Worm (Caenorhabditis elegans): ENCODE measurements around the gene F58F12.3.

F58F12.3 gene

ce11 chrII:6347341-6348118 lies 43.6 kb downstream of the F58F12.3 start, which contains the start of gene lgg-1 (continued):
- no peak for TF ChIP-seq nhr-25 (tag; optimal IDR thresholded peaks at IDR 0.05; ENCODE audit: borderline replicate concordance, insufficient read depth)
- TF ChIP-seq mdt-29 (GFP tag; IDR thresholded peaks at IDR 0.05): 0 out of 2 replicates have a peak, but pooled peaks have one; percentile 7
- no peak for TF ChIP-seq set-16 (GFP tag; IDR thresholded peaks at IDR 0.05)
- TF ChIP-seq lir-3 (tag; optimal IDR thresholded peaks at IDR 0.05): no peak
- TF ChIP-seq fkh-10 (GFP tag; optimal IDR thresholded peaks at IDR 0.05): peak; percentile 43
- TF ChIP-seq pqm-1 (tag; optimal IDR thresholded peaks at IDR 0.05): no peak
- TF ChIP-seq nhr-41 (GFP tag; IDR thresholded peaks at IDR 0.05): no peak
- TF ChIP-seq rbr-2 (tag; optimal IDR thresholded peaks at IDR 0.05): peak; percentile 34
- 0 out of 4 replicates have a peak, but pooled peaks of 1 of the 2 experiments have one; percentile 3 for TF ChIP-seq madf-5 (GFP tag; IDR thresholded peaks at IDR 0.05)
- peak; percentile 41 for TF ChIP-seq mes-2 (tag; optimal IDR thresholded peaks at IDR 0.05; ENCODE audit: poor library complexity, severe bottlenecking)
- peak; percentile 39 for TF ChIP-seq spr-1 (tag; optimal IDR thresholded peaks at IDR 0.05)
- TF ChIP-seq daf-19 (GFP tag; conservative IDR thresholded peaks at IDR 0.05): peak; percentile 65; the same call in 1 of the 2 replicates
- TF ChIP-seq Y5F2A.4 (GFP tag; optimal IDR thresholded peaks at IDR 0.05): no peak
- no peak for TF ChIP-seq attf-4 (tag; optimal IDR thresholded peaks at IDR 0.05)
- peak; percentile 48 for TF ChIP-seq nhr-6 (tag; optimal IDR thresholded peaks at IDR 0.05)
- peak; percentile 1 for TF ChIP-seq mxl-3 (GFP tag; optimal IDR thresholded peaks at IDR 0.05)
- no peak for TF ChIP-seq cey-2 (tag; optimal IDR thresholded peaks at IDR 0.05; ENCODE audit: borderline replicate concordance, insufficient read depth)
- TF ChIP-seq aha-1 (tag): peak; percentile 96
- no peak for TF ChIP-seq nhr-76 (tag; optimal IDR thresholded peaks at IDR 0.05)
- TF ChIP-seq daf-8 (GFP tag; IDR thresholded peaks at IDR 0.05): no peak
- TF ChIP-seq spr-3 (GFP tag; optimal IDR thresholded peaks at IDR 0.05): peak; percentile 17
- TF ChIP-seq ztf-7 (tag; optimal IDR thresholded peaks at IDR 0.05): no peak
- peak; percentile 55 for TF ChIP-seq nhr-11 (tag; optimal IDR thresholded peaks at IDR 0.05)
- peak; percentile 60; the same call in 1 of the 2 replicates for TF ChIP-seq ceh-20 (GFP tag; IDR thresholded peaks at IDR 0.05)
- peak; percentile 63 for TF ChIP-seq nhr-10 (tag; optimal IDR thresholded peaks at IDR 0.05)
- TF ChIP-seq lin-15B (tag; optimal IDR thresholded peaks at IDR 0.05): no peak
- no peak for TF ChIP-seq ZK337.2 (GFP tag; IDR thresholded peaks at IDR 0.05)
- peak; percentile 39 for TF ChIP-seq lin-38 (GFP tag; IDR thresholded peaks at IDR 0.05)
- TF ChIP-seq mxl-2 (GFP tag; conservative IDR thresholded peaks at IDR 0.05): no peak
- peak; percentile 36 for TF ChIP-seq F37D6.2 (tag; optimal IDR thresholded peaks at IDR 0.05)
- TF ChIP-seq madf-9 (GFP tag; conservative IDR thresholded peaks at IDR 0.05): peak; percentile 2; the same call in 1 of the 2 replicates
- TF ChIP-seq unc-130 (GFP tag; optimal IDR thresholded peaks at IDR 0.05): no peak
- TF ChIP-seq egl-27 (tag; optimal IDR thresholded peaks at IDR 0.05): no peak
- TF ChIP-seq duxl-1 (tag; optimal IDR thresholded peaks at IDR 0.05; ENCODE audit: poor library complexity): peak; percentile 5
- peak; percentile 77 for TF ChIP-seq sdz-12 (GFP tag; optimal IDR thresholded peaks at IDR 0.05)
- TF ChIP-seq nhr-48 (tag; optimal IDR thresholded peaks at IDR 0.05): no peak
- peak; percentile 23 for TF ChIP-seq dpl-1 (GFP tag; optimal IDR thresholded peaks at IDR 0.05)
- no peak for TF ChIP-seq zip-2 (tag; optimal IDR thresholded peaks at IDR 0.05)
- no peak for TF ChIP-seq daf-12 (tag; optimal IDR thresholded peaks at IDR 0.05)
- 0 out of 2 replicates have a peak, but pooled peaks have one; percentile 37 for TF ChIP-seq ctbp-1 (GFP tag; IDR thresholded peaks at IDR 0.05)
- no peak; the same call in 1 of the 2 replicates for TF ChIP-seq php-3 (GFP tag; IDR thresholded peaks at IDR 0.05)
- TF ChIP-seq aly-2 (tag; optimal IDR thresholded peaks at IDR 0.05): no peak
- peak; percentile 59; the same call in 1 of the 2 replicates for TF ChIP-seq hmg-1.1 (GFP tag; IDR thresholded peaks at IDR 0.05)
- peak; percentile 12 for TF ChIP-seq nhr-102 (tag; optimal IDR thresholded peaks at IDR 0.05)
- TF ChIP-seq nhr-111 (GFP tag; optimal IDR thresholded peaks at IDR 0.05): no peak
- no peak for TF ChIP-seq ztf-11 (tag; optimal IDR thresholded peaks at IDR 0.05)
- TF ChIP-seq ceh-28 (tag; optimal IDR thresholded peaks at IDR 0.05): peak; percentile 82
- no peak for TF ChIP-seq fos-1 (tag; optimal IDR thresholded peaks at IDR 0.05)
- peak; percentile 71 for TF ChIP-seq hlh-11 (tag; optimal IDR thresholded peaks at IDR 0.05)
